Worm (Caenorhabditis elegans) whole organism, L4 larva: ENCODE measurements around the gene srh-222.

ENCODE experiments used
- D1046.2 ChIP-seq: fragments of 200-800 bp; sonication (Bioruptor generic); IDR thresholded peaks from 2 replicates; pipeline ENCODE4 v1.3.6; 2022; ENCODE audit warnings: missing genetic modification characterization, missing compliant biosample characterization
- F10B5.3 ChIP-seq: sonication (generic microtip); optimal IDR thresholded peaks from 2 replicates; lab custom pipeline; 2016; ENCODE audit warnings: mild to moderate bottlenecking, missing genetic modification characterization, missing compliant biosample characterization
- F37D6.2 ChIP-seq: sonication (generic microtip); optimal IDR thresholded peaks from 2 replicates; lab custom pipeline; 2016; ENCODE audit warnings: mild to moderate bottlenecking, missing genetic modification characterization, missing compliant biosample characterization
- F49E8.2 ChIP-seq: sonication (generic microtip); optimal IDR thresholded peaks from 2 replicates; lab custom pipeline; 2016; ENCODE audit warnings: missing compliant biosample characterization, mild to moderate bottlenecking, missing genetic modification characterization, borderline replicate concordance
- T20F7.1 ChIP-seq: fragments of 200-800 bp; sonication (Bioruptor generic); optimal IDR thresholded peaks from 2 replicates; lab custom pipeline; 2018; ENCODE audit warnings: mild to moderate bottlenecking, missing genetic modification characterization, missing compliant biosample characterization
- T26A8.4 ChIP-seq: fragments of 200-800 bp; sonication (Bioruptor generic); IDR thresholded peaks from 2 replicates; pipeline ENCODE4 v1.3.6; 2022; ENCODE audit warnings: missing genetic modification characterization, missing compliant biosample characterization
- aha-1 ChIP-seq: fragments of 150-350 bp; peaks from one replicate; lab custom pipeline; 2014; ENCODE audit warnings: missing biosample characterization, missing genetic modification characterization
- arid-1 ChIP-seq: fragments of 200-800 bp; sonication (Bioruptor generic); conservative IDR thresholded peaks from 2 replicates; pipeline ENCODE4 v1.3.6; 2022; ENCODE audit warnings: missing genetic modification reagents, missing genetic modification characterization, missing compliant biosample characterization
- attf-4 ChIP-seq: sonication (generic microtip); optimal IDR thresholded peaks from 3 replicates; lab custom pipeline; 2017; ENCODE audit warnings: missing biosample characterization, missing genetic modification characterization
- ceh-28 ChIP-seq: fragments of 150-350 bp; optimal IDR thresholded peaks from 2 replicates; lab custom pipeline; 2014; ENCODE audit warnings: missing biosample characterization, missing genetic modification reagents, missing genetic modification characterization
- ceh-32 ChIP-seq: sonication (generic microtip); optimal IDR thresholded peaks from 2 replicates; lab custom pipeline; 2016; ENCODE audit warnings: mild to moderate bottlenecking, missing genetic modification characterization, missing compliant biosample characterization; ENCODE audit not compliant: poor library complexity
- ceh-82 ChIP-seq: sonication (generic microtip); optimal IDR thresholded peaks from 2 replicates; lab custom pipeline; 2017; ENCODE audit warnings: missing biosample characterization, missing genetic modification characterization
- cey-2 ChIP-seq: sonication (generic microtip); optimal IDR thresholded peaks from 3 replicates; lab custom pipeline; 2017; ENCODE audit warnings: missing genetic modification characterization, mild to moderate bottlenecking, missing compliant biosample characterization, antibody characterized with exemption, borderline replicate concordance; ENCODE audit not compliant: insufficient read depth
- daf-12 ChIP-seq: fragments of 150-350 bp; optimal IDR thresholded peaks from 2 replicates; lab custom pipeline; 2014; ENCODE audit warnings: missing biosample characterization, missing genetic modification reagents, missing genetic modification characterization
- daf-16 ChIP-seq, 3 experiments: sonication (generic microtip); optimal IDR thresholded peaks; 2 replicates each; lab custom pipeline; 2016 to 2017; ENCODE audit warnings: missing genetic modification characterization in 3 of 3, missing genetic modification reagents in 3 of 3, mild to moderate bottlenecking in 2 of 3, missing compliant biosample characterization in 2 of 3, missing biosample characterization in 1 of 3, moderate library complexity in 1 of 3
- daf-19 ChIP-seq: fragments of 200-800 bp; sonication (Bioruptor generic); conservative IDR thresholded peaks from 2 replicates; pipeline ENCODE4 v1.3.6; 2022; ENCODE audit warnings: missing genetic modification characterization, missing compliant biosample characterization
- daf-8 ChIP-seq: fragments of 200-800 bp; sonication (Bioruptor generic); IDR thresholded peaks from 2 replicates; pipeline ENCODE4 v1.3.6; 2022; ENCODE audit warnings: missing genetic modification characterization, missing compliant biosample characterization
- dmd-6 ChIP-seq: fragments of 200-800 bp; sonication (Bioruptor generic); IDR thresholded peaks from 2 replicates; pipeline ENCODE4 v1.3.6; 2022; ENCODE audit warnings: missing genetic modification reagents, missing genetic modification characterization, missing compliant biosample characterization
- dmd-9 ChIP-seq: fragments of 200-800 bp; sonication (Bioruptor generic); IDR thresholded peaks from 2 replicates; pipeline ENCODE4 v1.3.6; 2022; ENCODE audit warnings: missing genetic modification reagents, missing genetic modification characterization, missing compliant biosample characterization
- dpl-1 ChIP-seq: fragments of 150-350 bp; optimal IDR thresholded peaks from 2 replicates; lab custom pipeline; 2014; ENCODE audit warnings: missing biosample characterization, missing genetic modification reagents, missing genetic modification characterization
- duxl-1 ChIP-seq: sonication (generic microtip); optimal IDR thresholded peaks from 2 replicates; lab custom pipeline; 2016; ENCODE audit warnings: mild to moderate bottlenecking, missing genetic modification characterization, moderate library complexity, missing compliant biosample characterization; ENCODE audit not compliant: poor library complexity
- dve-1 ChIP-seq: sonication (generic microtip); optimal IDR thresholded peaks from 2 replicates; lab custom pipeline; 2017; ENCODE audit warnings: antibody characterized with exemption, mild to moderate bottlenecking, missing genetic modification characterization, missing compliant biosample characterization; ENCODE audit not compliant: insufficient read depth
- fos-1 ChIP-seq: fragments of 150-350 bp; optimal IDR thresholded peaks from 2 replicates; lab custom pipeline; 2014; ENCODE audit warnings: missing biosample characterization, missing genetic modification characterization
- hif-1 ChIP-seq, 2 experiments: sonication (generic microtip); optimal IDR thresholded peaks; 2 replicates each; lab custom pipeline; 2016 to 2017; ENCODE audit warnings: missing compliant biosample characterization in 2 of 2, missing genetic modification characterization in 2 of 2, missing genetic modification reagents in 2 of 2, missing genotype in 2 of 2, mild to moderate bottlenecking in 1 of 2
- hlh-11 ChIP-seq: fragments of 200-800 bp; sonication (Bioruptor generic); optimal IDR thresholded peaks from 2 replicates; lab custom pipeline; 2018; ENCODE audit warnings: mild to moderate bottlenecking, missing genetic modification characterization, missing compliant biosample characterization
- hlh-30 ChIP-seq: sonication (generic microtip); optimal IDR thresholded peaks from 2 replicates; lab custom pipeline; 2017; ENCODE audit warnings: antibody characterized with exemption, mild to moderate bottlenecking, missing genetic modification characterization, missing compliant biosample characterization; ENCODE audit not compliant: insufficient read depth
- jun-1 ChIP-seq: fragments of 150-350 bp; optimal IDR thresholded peaks from 2 replicates; lab custom pipeline; 2014; ENCODE audit warnings: missing biosample characterization, missing genetic modification reagents, missing genetic modification characterization
- lim-7 ChIP-seq: fragments of 200-800 bp; sonication (Bioruptor generic); IDR thresholded peaks from 2 replicates; pipeline ENCODE4 v1.3.6; 2022; ENCODE audit warnings: missing genetic modification characterization, missing compliant biosample characterization
- lin-38 ChIP-seq: fragments of 200-800 bp; sonication (Bioruptor generic); IDR thresholded peaks from 2 replicates; pipeline ENCODE4 v1.3.6; 2022; ENCODE audit warnings: missing genetic modification reagents, missing genetic modification characterization, missing compliant biosample characterization
- lir-3 ChIP-seq: sonication (generic microtip); optimal IDR thresholded peaks from 2 replicates; lab custom pipeline; 2016; ENCODE audit warnings: mild to moderate bottlenecking, missing genetic modification characterization, missing compliant biosample characterization
- lsy-2 ChIP-seq, 2 experiments: fragments of 150-350 bp in 1 of 2; sonication (generic microtip) in 1 of 2; optimal IDR thresholded peaks; 2 replicates each; lab custom pipeline; 2014 to 2017; ENCODE audit warnings: missing biosample characterization in 2 of 2, missing genetic modification characterization in 2 of 2
- madf-5 ChIP-seq, 2 experiments: fragments of 200-800 bp; sonication (Bioruptor generic); IDR thresholded peaks; 2 replicates each; pipeline ENCODE4 v1.3.6; 2022; ENCODE audit warnings: missing compliant biosample characterization in 2 of 2, missing genetic modification characterization in 2 of 2
- mes-2 ChIP-seq: sonication (generic microtip); optimal IDR thresholded peaks from 2 replicates; lab custom pipeline; 2016; ENCODE audit warnings: missing genotype, mild to moderate bottlenecking, missing genetic modification characterization, missing compliant biosample characterization; ENCODE audit not compliant: poor library complexity, severe bottlenecking
- nhr-10 ChIP-seq: fragments of 150-350 bp; optimal IDR thresholded peaks from 2 replicates; lab custom pipeline; 2014; ENCODE audit warnings: missing biosample characterization, missing genetic modification characterization
- nhr-28 ChIP-seq: fragments of 150-350 bp; optimal IDR thresholded peaks from 2 replicates; lab custom pipeline; 2014; ENCODE audit warnings: missing biosample characterization, missing genetic modification characterization
- nhr-42 ChIP-seq: fragments of 200-800 bp; sonication (Bioruptor generic); IDR thresholded peaks from 2 replicates; pipeline ENCODE4 v1.3.6; 2022; ENCODE audit warnings: missing genetic modification characterization, missing compliant biosample characterization
- nhr-76 ChIP-seq: fragments of 150-350 bp; optimal IDR thresholded peaks from 2 replicates; lab custom pipeline; 2014; ENCODE audit warnings: missing biosample characterization, missing genetic modification characterization
- nhr-77 ChIP-seq: fragments of 150-350 bp; optimal IDR thresholded peaks from 2 replicates; lab custom pipeline; 2014; ENCODE audit warnings: missing biosample characterization, missing genetic modification characterization
- pqm-1 ChIP-seq: sonication (generic microtip); optimal IDR thresholded peaks from 2 replicates; lab custom pipeline; 2017; ENCODE audit warnings: missing biosample characterization, missing genetic modification characterization
- rbr-2 ChIP-seq: sonication (generic microtip); optimal IDR thresholded peaks from 2 replicates; lab custom pipeline; 2016; ENCODE audit warnings: missing genotype, missing genetic modification characterization, missing compliant biosample characterization
- set-16 ChIP-seq: fragments of 200-800 bp; sonication (Bioruptor generic); IDR thresholded peaks from 2 replicates; pipeline ENCODE4 v1.3.6; 2022; ENCODE audit warnings: missing genetic modification reagents, missing genetic modification characterization, missing compliant biosample characterization
- snpc-1.2 ChIP-seq: fragments of 200-800 bp; sonication (Bioruptor generic); IDR thresholded peaks from 2 replicates; pipeline ENCODE4 v1.3.6; 2022; ENCODE audit warnings: missing genetic modification reagents, missing genetic modification characterization, missing compliant biosample characterization
- spr-1 ChIP-seq: sonication (generic microtip); optimal IDR thresholded peaks from 2 replicates; lab custom pipeline; 2016; ENCODE audit warnings: mild to moderate bottlenecking, missing genetic modification characterization, missing compliant biosample characterization
- spr-3 ChIP-seq: fragments of 200-800 bp; sonication (Bioruptor generic); optimal IDR thresholded peaks from 2 replicates; lab custom pipeline; 2018; ENCODE audit warnings: mild to moderate bottlenecking, missing genetic modification characterization, missing compliant biosample characterization
- unc-130 ChIP-seq: sonication (generic microtip); optimal IDR thresholded peaks from 2 replicates; lab custom pipeline; 2016; ENCODE audit warnings: missing genetic modification reagents, missing genetic modification characterization, missing compliant biosample characterization
- vab-7 ChIP-seq: fragments of 200-800 bp; sonication (Bioruptor generic); IDR thresholded peaks from 2 replicates; pipeline ENCODE4 v1.3.6; 2022; ENCODE audit warnings: missing genetic modification reagents, missing genetic modification characterization, missing compliant biosample characterization
- zfp-2 ChIP-seq: sonication (generic microtip); optimal IDR thresholded peaks from 2 replicates; lab custom pipeline; 2016; ENCODE audit warnings: mild to moderate bottlenecking, missing genetic modification characterization, missing compliant biosample characterization
- zfp-3 ChIP-seq: fragments of 200-800 bp; sonication (Bioruptor generic); conservative IDR thresholded peaks from 2 replicates; pipeline ENCODE4 v1.3.6; 2022; ENCODE audit warnings: missing genetic modification reagents, missing genetic modification characterization, missing compliant biosample characterization
- zip-2 ChIP-seq: fragments of 150-350 bp; optimal IDR thresholded peaks from 2 replicates; lab custom pipeline; 2014; ENCODE audit warnings: missing biosample characterization, missing genetic modification characterization
- ztf-11 ChIP-seq: fragments of 150-350 bp; optimal IDR thresholded peaks from 2 replicates; lab custom pipeline; 2014; ENCODE audit warnings: missing biosample characterization, missing genetic modification characterization

The srh-222 gene

ce11 chrIV:4028177-4028576 lies 48.6 kb downstream of the srh-222 start (continued):
- TF ChIP-seq ztf-11 (tag; lab: Kevin White, UChicago) (no peak), mes-2 (tag; lab: Kevin White, UChicago) (no peak), hlh-30 (tag; lab: Kevin White, UChicago) (no peak), dmd-6 (GFP tag; lab: Robert Waterston, UW) (peak; percentile 92), F10B5.3 (no peak), nhr-42 (GFP tag; lab: Robert Waterston, UW) (0 out of 2 replicates have a peak, but pooled peaks have one; percentile 34), aha-1 (tag; lab: Kevin White, UChicago) (peak; percentile 97), nhr-76 (no peak), madf-5 (GFP tag; IDR thresholded peaks at IDR 0.05; lab: Robert Waterston, UW) (no peak), zfp-3 (0 out of 2 replicates have a peak, but pooled peaks have one; percentile 33), zfp-2 (tag; lab: Kevin White, UChicago) (no peak), rbr-2 (tag; lab: Kevin White, UChicago) (peak; percentile 63), zip-2 (tag; lab: Kevin White, UChicago) (no peak), daf-12 (no peak), F37D6.2 (tag; lab: Kevin White, UChicago) (no peak), dve-1 (peak; percentile 56), lim-7 (GFP tag; lab: Robert Waterston, UW) (0 out of 2 replicates have a peak, but pooled peaks have one; percentile 29), daf-19 (no peak), jun-1 (peak; percentile 11), daf-16 (GFP tag; optimal IDR thresholded peaks at IDR 0.05; lab: Kevin White, UChicago) (no peak), daf-16 (tag; optimal IDR thresholded peaks at IDR 0.05; lab: Kevin White, UChicago) (peak; percentile 60), spr-3 (GFP tag; lab: Kevin White, UChicago) (no peak), dmd-9 (GFP tag; lab: Robert Waterston, UW) (no peak), vab-7 (no peak), lsy-2 (tag; optimal IDR thresholded peaks at IDR 0.05; lab: Kevin White, UChicago) (peak in 1 of 2 experiments; percentile 48), hlh-11 (tag; lab: Kevin White, UChicago) (peak; percentile 95), T20F7.1 (GFP tag; lab: Kevin White, UChicago) (no peak), hif-1 (tag; optimal IDR thresholded peaks at IDR 0.05; lab: Kevin White, UChicago) (peak; percentile 4 to 93), lir-3 (tag; lab: Kevin White, UChicago) (no peak), spr-1 (tag; lab: Kevin White, UChicago) (peak; percentile 46), lin-38 (GFP tag; lab: Robert Waterston, UW) (peak; percentile 59), F49E8.2 (tag; lab: Kevin White, UChicago) (no peak), nhr-77 (tag; lab: Kevin White, UChicago) (no peak), duxl-1 (peak; percentile 6), ceh-28 (tag; lab: Kevin White, UChicago) (peak; percentile 19), T26A8.4 (GFP tag; lab: Robert Waterston, UW) (peak; percentile 76), unc-130 (GFP tag; lab: Kevin White, UChicago) (no peak), dpl-1 (GFP tag; lab: Kevin White, UChicago) (peak; percentile 7), nhr-28 (tag; lab: Kevin White, UChicago) (peak; percentile 92), nhr-10 (tag; lab: Kevin White, UChicago) (peak; percentile 56), attf-4 (tag; lab: Kevin White, UChicago) (no peak), ceh-82 (tag; lab: Kevin White, UChicago) (no peak), cey-2 (tag; lab: Kevin White, UChicago) (no peak), D1046.2 (GFP tag; lab: Robert Waterston, UW) (no peak), daf-8 (GFP tag; lab: Robert Waterston, UW) (no peak), arid-1 (GFP tag; lab: Robert Waterston, UW) (0 out of 2 replicates have a peak, but pooled peaks have one; percentile 35), pqm-1 (tag; lab: Kevin White, UChicago) (peak; percentile 8), snpc-1.2 (GFP tag; lab: Robert Waterston, UW) (no peak), ceh-32 (no peak), fos-1 (tag; lab: Kevin White, UChicago) (no peak), set-16 (GFP tag; lab: Robert Waterston, UW) (peak; percentile 99)
